Worm (Caenorhabditis elegans): ENCODE measurements around the gene fbxb-61.
"Not testable (repeated sequence)": the region's sequence is repeated elsewhere in the genome, so short reads cannot be mapped to it uniquely, and the experiment has no call there.

- TF ChIP-seq dmd-4 (tag; optimal IDR thresholded peaks at IDR 0.05); mbf-1 (tag; optimal IDR thresholded peaks at IDR 0.05); nhr-23 (tag; optimal IDR thresholded peaks at IDR 0.05); zag-1 (tag; optimal IDR thresholded peaks at IDR 0.05); ztf-11 (tag; optimal IDR thresholded peaks at IDR 0.05); unc-62 (GFP tag; optimal IDR thresholded peaks at IDR 0.05); ZK546.5 (tag; optimal IDR thresholded peaks at IDR 0.05); nhr-6 (tag; optimal IDR thresholded peaks at IDR 0.05); snpc-4 (tag; optimal IDR thresholded peaks at IDR 0.05); lin-13 (GFP tag; optimal IDR thresholded peaks at IDR 0.05); nhr-12 (tag; optimal IDR thresholded peaks at IDR 0.05); elt-3 (tag; optimal IDR thresholded peaks at IDR 0.05); R02D3.7 (tag; optimal IDR thresholded peaks at IDR 0.05); lsy-2 (tag; optimal IDR thresholded peaks at IDR 0.05): not testable (repeated sequence)
Measured at ce11 chrV:19264148-19264547, 39.8 kb upstream of the fbxb-61 start, which contains the start of gene F21D9.1.

Data from whole organism, L2 larva.